Fruit fly (Drosophila melanogaster) whole organism, embryonic: ENCODE data around the gene CG5013.

ENCODE experiments used
- ATbp ChIP-seq: fragments of 200-800 bp; sonication (Bioruptor generic); optimal IDR thresholded peaks from 2 replicates; lab custom pipeline; 2017; ENCODE audit warnings: missing biosample characterization, mild to moderate bottlenecking, missing genetic modification characterization, missing genetic modification reagents
- Adf1 ChIP-seq: fragments of 200-800 bp; sonication (Bioruptor generic); IDR thresholded peaks from 2 replicates; pipeline ENCODE4 v1.3.6; 2022; ENCODE audit warnings: missing biosample characterization, missing genetic modification characterization
- Atf3 ChIP-seq: fragments of 200-800 bp; sonication (Bioruptor generic); optimal IDR thresholded peaks from 3 replicates; lab custom pipeline; 2016; ENCODE audit warnings: missing biosample characterization, missing genetic modification characterization
- Awh ChIP-seq: fragments of 200-800 bp; sonication (Bioruptor generic); IDR thresholded peaks from 2 replicates; pipeline ENCODE4, ENCODE4 v1.3.6; 2022; ENCODE audit warnings: missing biosample characterization, missing genetic modification characterization
- Bdp1 ChIP-seq: fragments of 200-800 bp; sonication (Bioruptor generic); optimal IDR thresholded peaks from 3 replicates; lab custom pipeline; 2016; ENCODE audit warnings: missing biosample characterization, missing genetic modification characterization
- Blimp-1 ChIP-seq: fragments of 200-800 bp; sonication (Bioruptor generic); optimal IDR thresholded peaks from 3 replicates; lab custom pipeline; 2018; ENCODE audit warnings: missing biosample characterization, missing genetic modification characterization, mild to moderate bottlenecking, moderate library complexity, missing genetic modification reagents
- CG10431 ChIP-seq: fragments of 200-800 bp; sonication (Bioruptor generic); optimal IDR thresholded peaks from 3 replicates; lab custom pipeline; 2018; ENCODE audit warnings: missing biosample characterization, mild to moderate bottlenecking, missing genetic modification characterization
- CG11085 ChIP-seq: fragments of 200-800 bp; sonication (Bioruptor generic); IDR thresholded peaks from 2 replicates; pipeline ENCODE4 v1.3.6; 2022; ENCODE audit warnings: missing biosample characterization, missing genetic modification characterization
- CG12391 ChIP-seq: fragments of 200-800 bp; sonication (Bioruptor generic); optimal IDR thresholded peaks from 3 replicates; lab custom pipeline; 2018; ENCODE audit warnings: missing biosample characterization, mild to moderate bottlenecking, missing genetic modification characterization, moderate library complexity
- CG13287 ChIP-seq: fragments of 200-800 bp; sonication (Bioruptor generic); IDR thresholded peaks from 2 replicates; pipeline ENCODE4 v1.3.6; 2022; ENCODE audit warnings: missing biosample characterization, missing genetic modification characterization; ENCODE audit not compliant: partially characterized antibody
- CG13624 ChIP-seq: fragments of 200-800 bp; sonication (Bioruptor generic); optimal IDR thresholded peaks from 2 replicates; lab custom pipeline; 2016; ENCODE audit warnings: missing biosample characterization, missing genetic modification characterization
- CG15479 ChIP-seq: fragments of 200-800 bp; sonication (Bioruptor generic); optimal IDR thresholded peaks from 3 replicates; lab custom pipeline; 2019; ENCODE audit warnings: missing biosample characterization, mild to moderate bottlenecking, missing genetic modification characterization, moderate library complexity
- CG15696 ChIP-seq: fragments of 200-800 bp; sonication (Bioruptor generic); optimal IDR thresholded peaks from 2 replicates; lab custom pipeline; 2019; ENCODE audit warnings: missing biosample characterization, mild to moderate bottlenecking, missing genetic modification characterization, moderate library complexity
- CG1602 ChIP-seq: fragments of 200-800 bp; sonication (Bioruptor generic); optimal IDR thresholded peaks from 3 replicates; lab custom pipeline; 2016; ENCODE audit warnings: missing biosample characterization, missing genetic modification characterization
- CG16779 ChIP-seq: fragments of 200-800 bp; sonication (Bioruptor generic); IDR thresholded peaks from 2 replicates; pipeline ENCODE4 v1.3.6; 2022; ENCODE audit warnings: missing biosample characterization, missing genetic modification characterization
- CG1792 ChIP-seq: fragments of 200-800 bp; sonication (Bioruptor generic); optimal IDR thresholded peaks from 2 replicates; lab custom pipeline; 2016; ENCODE audit warnings: missing biosample characterization, missing genetic modification characterization
- CG32772 ChIP-seq: fragments of 200-800 bp; sonication (Bioruptor generic); IDR thresholded peaks from 2 replicates; pipeline ENCODE4 v1.3.6; 2022; ENCODE audit warnings: missing biosample characterization, missing genetic modification characterization
- CG43689 ChIP-seq: fragments of 200-800 bp; sonication (Bioruptor generic); IDR thresholded peaks from 2 replicates; pipeline ENCODE4 v1.3.6; 2022; ENCODE audit warnings: missing biosample characterization, missing genetic modification characterization
- CG4730 ChIP-seq: fragments of 200-800 bp; sonication (Bioruptor generic); IDR thresholded peaks from 2 replicates; pipeline ENCODE4 v1.3.6; 2022; ENCODE audit warnings: missing biosample characterization, missing genetic modification characterization
- CG7357 ChIP-seq: fragments of 200-800 bp; sonication (Bioruptor generic); IDR thresholded peaks from 3 replicates; pipeline ENCODE4 v1.3.6; 2022; ENCODE audit warnings: missing biosample characterization, missing genetic modification characterization
- CG8478 ChIP-seq: fragments of >200 bp; optimal IDR thresholded peaks from 2 replicates; lab custom pipeline; 2018
- CG9876 ChIP-seq: fragments of 200-800 bp; sonication (Bioruptor generic); optimal IDR thresholded peaks from 2 replicates; lab custom pipeline; 2016; ENCODE audit warnings: missing biosample characterization, missing genetic modification characterization
- CTCF ChIP-seq: fragments of 200-800 bp; sonication (Bioruptor generic); optimal IDR thresholded peaks from 2 replicates; lab custom pipeline; 2017; ENCODE audit warnings: missing biosample characterization, mild to moderate bottlenecking, missing genetic modification characterization, moderate library complexity
- Dip3 ChIP-seq: fragments of 200-800 bp; sonication (Bioruptor generic); optimal IDR thresholded peaks from 3 replicates; lab custom pipeline; 2016; ENCODE audit warnings: missing biosample characterization, missing genetic modification characterization
- Dll ChIP-seq: fragments of 200-800 bp; sonication (Bioruptor generic); IDR thresholded peaks from 4 replicates; pipeline ENCODE4 v1.3.6; 2022; ENCODE audit warnings: missing biosample characterization, missing genetic modification characterization; ENCODE audit not compliant: partially characterized antibody
- Dp ChIP-seq: fragments of 200-800 bp; sonication (Bioruptor generic); optimal IDR thresholded peaks from 2 replicates; lab custom pipeline; 2018; ENCODE audit warnings: missing biosample characterization, mild to moderate bottlenecking, missing genetic modification characterization, moderate library complexity
- H2.0 ChIP-seq: fragments of 200-800 bp; sonication (Bioruptor generic); IDR thresholded peaks from 2 replicates; pipeline ENCODE4 v1.3.6; 2022; ENCODE audit warnings: missing biosample characterization, missing genetic modification characterization
- HLH4C ChIP-seq: fragments of 200-800 bp; sonication (Bioruptor generic); IDR thresholded peaks from 3 replicates; pipeline ENCODE4 v1.3.6; 2022; ENCODE audit warnings: missing biosample characterization, missing genetic modification characterization; ENCODE audit not compliant: partially characterized antibody
- Hmr ChIP-seq: fragments of 200-800 bp; sonication (Bioruptor generic); optimal IDR thresholded peaks from 3 replicates; lab custom pipeline; 2017; ENCODE audit warnings: mild to moderate bottlenecking, missing biosample characterization, missing genetic modification reagents, missing genetic modification characterization
- Lim3 ChIP-seq: fragments of 200-800 bp; sonication (Bioruptor generic); IDR thresholded peaks from 2 replicates; pipeline ENCODE4 v1.3.6; 2022; ENCODE audit warnings: missing biosample characterization, missing genetic modification characterization
- Mrtf ChIP-seq: fragments of 200-800 bp; sonication (Bioruptor generic); IDR thresholded peaks from 3 replicates; pipeline ENCODE4 v1.3.6; 2022; ENCODE audit warnings: missing biosample characterization, missing genetic modification characterization
- NK7.1 ChIP-seq: fragments of 200-800 bp; sonication (Bioruptor generic); optimal IDR thresholded peaks from 3 replicates; lab custom pipeline; 2016; ENCODE audit warnings: missing biosample characterization, missing genetic modification characterization
- Neu2 ChIP-seq: fragments of 200-800 bp; sonication (Bioruptor generic); optimal IDR thresholded peaks from 3 replicates; lab custom pipeline; 2016; ENCODE audit warnings: missing biosample characterization, missing genetic modification characterization, borderline replicate concordance
- Six4 ChIP-seq: fragments of 200-800 bp; sonication (Bioruptor generic); optimal IDR thresholded peaks from 2 replicates; lab custom pipeline; 2016; ENCODE audit warnings: missing biosample characterization, missing genetic modification characterization
- Taf1 ChIP-seq: fragments of 200-800 bp; sonication (Bioruptor generic); IDR thresholded peaks from 2 replicates; pipeline ENCODE4 v1.3.6; 2022; ENCODE audit warnings: missing biosample characterization, missing genetic modification characterization
- Usf ChIP-seq: fragments of 200-800 bp; sonication (Bioruptor generic); optimal IDR thresholded peaks from 2 replicates; lab custom pipeline; 2017; ENCODE audit warnings: missing genotype, missing biosample characterization, missing genetic modification characterization
- Xbp1 ChIP-seq: fragments of 200-800 bp; sonication (Bioruptor generic); optimal IDR thresholded peaks from 3 replicates; lab custom pipeline; 2016; ENCODE audit warnings: missing biosample characterization, mild to moderate bottlenecking, missing genetic modification characterization
- bcd ChIP-seq: fragments of 200-800 bp; sonication (Bioruptor generic); optimal IDR thresholded peaks from 2 replicates; lab custom pipeline; 2017; ENCODE audit warnings: missing biosample characterization, mild to moderate bottlenecking, missing genetic modification characterization
- cas ChIP-seq: fragments of 200-800 bp; sonication (Bioruptor generic); IDR thresholded peaks from 2 replicates; pipeline ENCODE4 v1.3.6; 2022; ENCODE audit warnings: missing biosample characterization, missing genetic modification characterization
- chif ChIP-seq, 2 experiments: fragments of 200-800 bp; sonication (Bioruptor generic); optimal IDR thresholded peaks; 3 replicates each; lab custom pipeline; 2016; ENCODE audit warnings: missing biosample characterization in 2 of 2, missing genetic modification characterization in 2 of 2
- croc ChIP-seq: fragments of 200-800 bp; sonication (Bioruptor generic); conservative IDR thresholded peaks from 3 replicates; pipeline ENCODE4 v1.3.6; 2022; ENCODE audit warnings: missing biosample characterization, missing genetic modification characterization
- eve ChIP-seq, 2 experiments: fragments of >200 bp; optimal IDR thresholded peaks; 2 replicates each; lab custom pipeline; 2017; ENCODE audit warnings: missing biosample characterization in 2 of 2, missing genetic modification characterization in 2 of 2
- fd102C ChIP-seq: fragments of 200-800 bp; sonication (Bioruptor generic); optimal IDR thresholded peaks from 2 replicates; lab custom pipeline; 2018; ENCODE audit warnings: missing biosample characterization, mild to moderate bottlenecking, missing genetic modification characterization, moderate library complexity
- fd3F ChIP-seq: fragments of 200-800 bp; sonication (Bioruptor generic); optimal IDR thresholded peaks from 2 replicates; lab custom pipeline; 2018; ENCODE audit warnings: missing biosample characterization, mild to moderate bottlenecking, missing genetic modification characterization, moderate library complexity
- jigr1 ChIP-seq: fragments of 200-800 bp; sonication (Bioruptor generic); IDR thresholded peaks from 3 replicates; pipeline ENCODE4 v1.3.6; 2022; ENCODE audit warnings: missing biosample characterization, missing genetic modification characterization
- jumu ChIP-seq: fragments of 200-800 bp; sonication (Bioruptor generic); optimal IDR thresholded peaks from 3 replicates; lab custom pipeline; 2016; ENCODE audit warnings: missing biosample characterization, missing genetic modification characterization
- lab ChIP-seq: fragments of 200-800 bp; sonication (Bioruptor generic); optimal IDR thresholded peaks from 3 replicates; lab custom pipeline; 2017; ENCODE audit warnings: missing biosample characterization, missing genetic modification characterization, mild to moderate bottlenecking, moderate library complexity, missing genetic modification reagents
- onecut ChIP-seq: fragments of 200-800 bp; sonication (Bioruptor generic); IDR thresholded peaks from 2 replicates; pipeline ENCODE4 v1.3.6; 2022; ENCODE audit warnings: missing biosample characterization, missing genetic modification characterization
- pzg ChIP-seq: fragments of 200-800 bp; sonication (Bioruptor generic); optimal IDR thresholded peaks from 3 replicates; lab custom pipeline; 2018; ENCODE audit warnings: missing biosample characterization, mild to moderate bottlenecking, missing genetic modification characterization, moderate library complexity
- repo ChIP-seq: fragments of 200-800 bp; sonication (Bioruptor generic); optimal IDR thresholded peaks from 2 replicates; lab custom pipeline; 2016; ENCODE audit warnings: missing biosample characterization, missing genetic modification characterization
- scrt ChIP-seq: fragments of 200-800 bp; sonication (Bioruptor generic); optimal IDR thresholded peaks from 2 replicates; lab custom pipeline; 2018; ENCODE audit warnings: missing biosample characterization, mild to moderate bottlenecking, missing genetic modification characterization, moderate library complexity
- twi ChIP-seq: fragments of 200-800 bp; optimal IDR thresholded peaks from 2 replicates; lab custom pipeline; 2019; ENCODE audit warnings: missing biosample characterization, mild to moderate bottlenecking, missing genetic modification characterization, moderate library complexity
- yki ChIP-seq: fragments of >200 bp; optimal IDR thresholded peaks from 3 replicates; lab custom pipeline; 2018

CG5013 gene

DNA sequence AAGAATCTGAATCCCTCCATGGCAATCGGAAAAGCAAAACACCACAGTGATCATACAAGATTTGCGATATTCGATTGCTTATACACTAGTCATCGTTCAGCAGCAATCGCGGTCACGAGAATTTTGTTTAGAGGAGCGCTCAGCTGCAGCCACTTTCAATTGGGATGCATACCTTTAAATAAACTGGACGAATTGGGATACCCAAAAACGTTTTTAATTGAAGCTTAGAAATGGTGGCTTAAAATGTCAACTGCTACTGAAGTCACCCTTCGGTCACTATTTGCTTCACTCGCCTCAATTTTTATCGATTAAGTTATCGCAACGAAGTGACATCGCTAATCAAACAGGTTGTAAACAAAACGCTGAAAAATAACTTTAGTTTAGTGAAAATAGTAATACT lies at the start of gene CG5013, which contains the start of gene IKKbeta:
Gene CG5013, plus strand, starts transcription at position 302 of the 400 bp plus-strand sequence.
Gene IKKbeta, minus strand, starts transcription at position 53 of the 400 bp plus-strand sequence.
- peak; percentile 31 for TF ChIP-seq CTCF (GFP tag; lab: Kevin White, UChicago)
- peak; percentile 36; the same call in 1 of the 2 replicates for TF ChIP-seq CG32772 (GFP tag; lab: Robert Waterston, UW)
- TF ChIP-seq jumu (GFP tag; lab: Kevin White, UChicago) = peak; percentile 73
- TF ChIP-seq lab (GFP tag; lab: Kevin White, UChicago) = no peak
- TF ChIP-seq yki (lab: Kevin White, UChicago) = peak; percentile 34
- TF ChIP-seq Blimp-1 (GFP tag; lab: Kevin White, UChicago) = no peak
- no peak for TF ChIP-seq fd3F (GFP tag; lab: Kevin White, UChicago)
- TF ChIP-seq CG1792 (GFP tag; lab: Kevin White, UChicago) = peak; percentile 55
- no peak for TF ChIP-seq chif (GFP tag; optimal IDR thresholded peaks at IDR 0.05; lab: Kevin White, UChicago)
- no peak for TF ChIP-seq Taf1 (GFP tag; lab: Robert Waterston, UW)
- TF ChIP-seq CG13624 (GFP tag; lab: Kevin White, UChicago) = peak; percentile 65
- TF ChIP-seq Xbp1 (GFP tag; lab: Kevin White, UChicago) = peak; percentile 52
- no peak for TF ChIP-seq Adf1 (GFP tag; lab: Robert Waterston, UW)
- TF ChIP-seq CG1602 (GFP tag; lab: Kevin White, UChicago) = peak; percentile 0
- no peak for TF ChIP-seq CG4730
- TF ChIP-seq twi = peak; percentile 26
- no peak for TF ChIP-seq fd102C (GFP tag; lab: Kevin White, UChicago)
- TF ChIP-seq CG9876 (GFP tag; lab: Kevin White, UChicago) = peak; percentile 26
- TF ChIP-seq HLH4C (GFP tag; lab: Robert Waterston, UW) = peak; percentile 85
- TF ChIP-seq Usf (GFP tag; lab: Kevin White, UChicago) = no peak
- TF ChIP-seq jigr1 (GFP tag; lab: Robert Waterston, UW) = no peak
- peak; percentile 58 for TF ChIP-seq Dip3 (GFP tag; lab: Kevin White, UChicago)
- no peak for TF ChIP-seq CG43689 (GFP tag; lab: Robert Waterston, UW)
- TF ChIP-seq pzg = peak; percentile 68
- no peak for TF ChIP-seq CG7357 (GFP tag; lab: Robert Waterston, UW)
- TF ChIP-seq onecut = no peak
- no peak for TF ChIP-seq CG10431 (GFP tag; lab: Kevin White, UChicago)
- TF ChIP-seq repo = no peak
- no peak for TF ChIP-seq CG15479
- no peak for TF ChIP-seq Neu2 (GFP tag; lab: Kevin White, UChicago)
- peak; percentile 85 for TF ChIP-seq CG13287
- no peak for TF ChIP-seq Six4
- no peak for TF ChIP-seq CG11085
- TF ChIP-seq croc (GFP tag; lab: Robert Waterston, UW) = no peak
- peak; percentile 31 for TF ChIP-seq Dp (GFP tag; lab: Kevin White, UChicago)
- no peak for TF ChIP-seq eve (GFP tag; optimal IDR thresholded peaks at IDR 0.05; lab: Kevin White, UChicago)
- TF ChIP-seq Awh (GFP tag; lab: Robert Waterston, UW) = no peak
- peak; percentile 31 for TF ChIP-seq bcd
- TF ChIP-seq Hmr (GFP tag; lab: Kevin White, UChicago) = peak; percentile 26
- no peak for TF ChIP-seq Mrtf (GFP tag; lab: Robert Waterston, UW)
- no peak for TF ChIP-seq cas (GFP tag; lab: Robert Waterston, UW)
- peak; percentile 8 for TF ChIP-seq NK7.1
- no peak for TF ChIP-seq CG15696
- peak; percentile 7 for TF ChIP-seq Bdp1 (GFP tag; lab: Kevin White, UChicago)
- TF ChIP-seq Dll = peak; percentile 89
- TF ChIP-seq H2.0 = no peak
- TF ChIP-seq CG12391 (tag; lab: Kevin White, UChicago) = peak; percentile 48
- TF ChIP-seq CG8478 = peak; percentile 30
- no peak for TF ChIP-seq Lim3 (GFP tag; lab: Robert Waterston, UW)
- no peak for TF ChIP-seq Atf3 (GFP tag; lab: Kevin White, UChicago)
- peak; percentile 73 for TF ChIP-seq scrt (GFP tag; lab: Kevin White, UChicago)
- TF ChIP-seq CG16779 (GFP tag; lab: Robert Waterston, UW) = no peak
- TF ChIP-seq ATbp (GFP tag; lab: Kevin White, UChicago) = no peak
